Fruit fly (Drosophila melanogaster): ENCODE data around the gene Pyroxd1.

The Pyroxd1 gene

DNA sequence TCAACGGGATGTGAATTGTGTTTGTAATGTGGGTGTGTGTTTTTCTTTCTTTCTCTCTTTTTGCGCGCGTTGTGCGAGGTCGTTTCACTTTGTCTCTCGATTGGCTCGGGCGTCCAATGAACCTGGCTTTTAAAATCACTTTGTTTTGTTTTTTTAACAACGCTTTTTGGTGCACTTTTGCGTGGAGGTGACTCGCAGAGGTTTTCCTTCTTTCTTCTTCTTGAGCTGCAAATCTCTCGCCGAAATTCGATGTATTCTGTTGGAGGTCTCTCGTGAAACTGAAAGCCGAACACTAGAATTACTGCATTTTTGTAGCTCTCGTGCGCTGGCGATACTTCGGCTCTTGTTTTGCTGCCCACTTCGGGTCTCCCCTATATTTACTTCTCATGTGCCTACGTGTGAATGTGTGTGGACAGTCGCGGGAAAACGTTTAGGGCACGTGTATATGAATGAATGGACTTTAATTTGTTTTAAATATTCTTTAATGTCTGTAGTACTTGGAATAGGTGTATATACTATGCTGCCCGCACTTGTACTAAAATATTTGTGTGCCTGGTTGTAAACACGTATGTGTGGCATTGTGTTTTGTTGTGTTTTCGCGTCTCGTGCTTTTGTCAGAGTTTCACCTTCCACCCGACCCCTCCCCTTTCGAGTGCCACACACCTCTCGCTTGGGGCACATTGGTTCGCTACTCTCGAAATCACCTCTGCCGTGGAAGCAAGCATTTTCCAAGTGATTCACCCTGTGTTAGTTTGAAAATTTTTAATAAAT lies 6.3 kb upstream of the Pyroxd1 start, which contains the start of gene fok (continued):
- TF ChIP-seq sisA (GFP tag; IDR thresholded peaks at IDR 0.05), result peak; percentile 91
- TF ChIP-seq CHES-1-like (GFP tag; optimal IDR thresholded peaks at IDR 0.05), result peak; percentile 96
- TF ChIP-seq CG43689 (GFP tag; IDR thresholded peaks at IDR 0.05), result peak; percentile 86
- TF ChIP-seq bsh (GFP tag; optimal IDR thresholded peaks at IDR 0.05), result peak; percentile 94 to 96
- peak; percentile 99 for TF ChIP-seq CG34376 (GFP tag; optimal IDR thresholded peaks at IDR 0.05)
- peak; percentile 97 for TF ChIP-seq CG8290 (GFP tag; optimal IDR thresholded peaks at IDR 0.05)
- TF ChIP-seq CG8290 (tag; optimal IDR thresholded peaks at IDR 0.05), result peak; percentile 89 to 90
- TF ChIP-seq stc (GFP tag; IDR thresholded peaks at IDR 0.05), result peak; percentile 89
- TF ChIP-seq CG3847 (GFP tag; IDR thresholded peaks at IDR 0.05), result peak; percentile 95
- TF ChIP-seq CG4820 (GFP tag; optimal IDR thresholded peaks at IDR 0.05), result peak; percentile 93
- peak; percentile 90 for TF ChIP-seq dmrt11E (tag; optimal IDR thresholded peaks at IDR 0.05)
- no peak for TF ChIP-seq Dip2 (GFP tag; IDR thresholded peaks at IDR 0.05)
- TF ChIP-seq CG10147 (GFP tag; optimal IDR thresholded peaks at IDR 0.05), result peak; percentile 94
- TF ChIP-seq Ets97D (GFP tag; optimal IDR thresholded peaks at IDR 0.05), result peak; percentile 82
- no peak for TF ChIP-seq hkb (optimal IDR thresholded peaks at IDR 0.05)
- TF ChIP-seq hkb (GFP tag; IDR thresholded peaks at IDR 0.05), result peak; percentile 98
- no peak for TF ChIP-seq Lpt (GFP tag; optimal IDR thresholded peaks at IDR 0.05)
- TF ChIP-seq E2f2 (GFP tag; IDR thresholded peaks at IDR 0.05), result peak; percentile 81
- peak; percentile 97 for TF ChIP-seq CoRest (tag; optimal IDR thresholded peaks at IDR 0.05)
- peak; percentile 86 for TF ChIP-seq Nf-YB (GFP tag; optimal IDR thresholded peaks at IDR 0.05)
- peak; percentile 88 for TF ChIP-seq Optix (GFP tag; IDR thresholded peaks at IDR 0.05)
- TF ChIP-seq NC2β (GFP tag; optimal IDR thresholded peaks at IDR 0.05), result peak; percentile 95
- TF ChIP-seq sr (GFP tag; IDR thresholded peaks at IDR 0.05), result peak; percentile 88
- peak; percentile 90 for TF ChIP-seq klu (GFP tag; IDR thresholded peaks at IDR 0.05)
- TF ChIP-seq dysf (GFP tag; IDR thresholded peaks at IDR 0.05), result peak; percentile 98
- TF ChIP-seq yki (optimal IDR thresholded peaks at IDR 0.05), result no peak
- TF ChIP-seq org-1 (GFP tag; optimal IDR thresholded peaks at IDR 0.05), result peak; percentile 96
- peak; percentile 71; the same call in 1 of the 2 replicates for TF ChIP-seq CG10321 (GFP tag; IDR thresholded peaks at IDR 0.05)
- TF ChIP-seq jing (GFP tag; optimal IDR thresholded peaks at IDR 0.05), result peak; percentile 84
- TF ChIP-seq Sox100B (GFP tag; optimal IDR thresholded peaks at IDR 0.05), result peak; percentile 98
- TF ChIP-seq CG7839 (tag; optimal IDR thresholded peaks at IDR 0.05), result peak; percentile 98
- TF ChIP-seq lmd (GFP tag; IDR thresholded peaks at IDR 0.05), result peak; percentile 97
- TF ChIP-seq Side (GFP tag; optimal IDR thresholded peaks at IDR 0.05), result peak; percentile 95
- peak; percentile 95 for TF ChIP-seq Meics (GFP tag; optimal IDR thresholded peaks at IDR 0.05)
- peak; percentile 87 for TF ChIP-seq Poxn (GFP tag; IDR thresholded peaks at IDR 0.05)
- peak; percentile 91 for TF ChIP-seq Atf3 (GFP tag; optimal IDR thresholded peaks at IDR 0.05)
- peak; percentile 90 for TF ChIP-seq CG17328 (GFP tag; IDR thresholded peaks at IDR 0.05)
- TF ChIP-seq Kr (GFP tag; optimal IDR thresholded peaks at IDR 0.05), result peak; percentile 30
- peak; percentile 91 for TF ChIP-seq H2.0 (GFP tag; IDR thresholded peaks at IDR 0.05)
- TF ChIP-seq NfI (GFP tag; optimal IDR thresholded peaks at IDR 0.05), result peak; percentile 96
- TF ChIP-seq Deaf1 (tag; optimal IDR thresholded peaks at IDR 0.05), result peak; percentile 100
- peak; percentile 93 for TF ChIP-seq CG6254 (GFP tag; optimal IDR thresholded peaks at IDR 0.05)
- TF ChIP-seq GATAe (GFP tag; conservative IDR thresholded peaks at IDR 0.05), result peak; percentile 83; the same call in 1 of the 2 replicates
- TF ChIP-seq CG2129 (GFP tag; IDR thresholded peaks at IDR 0.05; ENCODE audit: partially characterized antibody), result no peak
- peak; percentile 96 for TF ChIP-seq CG6683 (GFP tag; optimal IDR thresholded peaks at IDR 0.05)
- peak; percentile 93 for TF ChIP-seq tin (GFP tag; optimal IDR thresholded peaks at IDR 0.05)
- TF ChIP-seq Eip74EF (GFP tag; optimal IDR thresholded peaks at IDR 0.05), result peak in 1 of 2 experiments; percentile 96
- TF ChIP-seq Rx (GFP tag; IDR thresholded peaks at IDR 0.05), result peak; percentile 68; the same call in 1 of the 2 replicates
- TF ChIP-seq grn (GFP tag; optimal IDR thresholded peaks at IDR 0.05), result peak; percentile 91
- peak; percentile 95 for TF ChIP-seq Hr3 (GFP tag; optimal IDR thresholded peaks at IDR 0.05)
- peak; percentile 92 for TF ChIP-seq YL-1 (GFP tag; optimal IDR thresholded peaks at IDR 0.05)
